Worm (Caenorhabditis elegans): Measurements from ENCODE around the gene aexr-2.

- TF ChIP-seq lsl-1 (GFP tag; optimal IDR thresholded peaks at IDR 0.05) (no peak), B0261.1 (tag; optimal IDR thresholded peaks at IDR 0.05) (no peak), akir-1 (GFP tag; optimal IDR thresholded peaks at IDR 0.05) (no peak), nfya-1 (tag; optimal IDR thresholded peaks at IDR 0.05; ENCODE audit: borderline replicate concordance, insufficient read depth) (no peak), bed-1 (GFP tag; IDR thresholded peaks at IDR 0.05) (no peak), Y56A3A.18 (GFP tag; IDR thresholded peaks at IDR 0.05) (no peak), snpc-4 (GFP tag; optimal IDR thresholded peaks at IDR 0.05) (no peak), snpc-4 (tag; optimal IDR thresholded peaks at IDR 0.05) (no peak), lin-35 (GFP tag; optimal IDR thresholded peaks at IDR 0.05) (no peak), pha-4 (tag; optimal IDR thresholded peaks at IDR 0.05) (no peak), hlh-12 (tag; optimal IDR thresholded peaks at IDR 0.05) (no peak)
Measured at ce11 chrX:6656770-6657169, 25.4 kb upstream of the aexr-2 start.
